Worm (Caenorhabditis elegans): ENCODE data around the gene glb-22.

DNA sequence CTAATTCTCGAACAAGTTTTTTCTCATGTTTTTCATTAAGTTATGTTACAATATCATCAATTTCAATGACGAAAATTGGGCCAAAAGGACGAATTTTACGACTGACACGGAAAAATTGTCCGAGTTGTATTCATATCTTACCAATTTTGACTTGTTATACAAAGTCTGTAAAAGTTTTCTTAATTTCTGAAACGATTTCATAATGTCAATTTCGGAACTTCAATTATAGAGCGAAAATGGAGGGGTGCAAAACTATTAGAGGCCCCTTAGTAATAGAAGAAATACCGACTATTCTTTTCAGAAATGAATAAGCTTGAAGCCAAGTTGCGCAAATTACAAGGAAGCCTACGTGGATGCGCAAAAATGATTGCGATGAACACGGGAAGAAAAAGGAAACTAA lies 31.5 kb downstream of the glb-22 start, which contains the start of gene F43D2.3:
- TF ChIP-seq ceh-22 (tag; optimal IDR thresholded peaks at IDR 0.05) (no peak), hlh-30 (tag; optimal IDR thresholded peaks at IDR 0.05; ENCODE audit: insufficient read depth) (no peak), hlh-15 (tag; optimal IDR thresholded peaks at IDR 0.05) (no peak), ceh-30 (tag; optimal IDR thresholded peaks at IDR 0.05) (no peak), nfya-1 (tag; optimal IDR thresholded peaks at IDR 0.05) (no peak), unc-55 (GFP tag; optimal IDR thresholded peaks at IDR 0.05) (no peak), ttx-3 (tag; optimal IDR thresholded peaks at IDR 0.05) (no peak), elt-2 (tag; optimal IDR thresholded peaks at IDR 0.05) (no peak), ceh-24 (tag; optimal IDR thresholded peaks at IDR 0.05) (no peak), fkh-10 (GFP tag; optimal IDR thresholded peaks at IDR 0.05) (no peak), madf-2 (tag; optimal IDR thresholded peaks at IDR 0.05) (no peak), ama-1 (optimal IDR thresholded peaks at IDR 0.05) (no peak), nhr-11 (tag; optimal IDR thresholded peaks at IDR 0.05) (no peak)
